Fruit fly (Drosophila melanogaster) whole organism: ENCODE results near the gene CG17650.

ENCODE experiments used
- CG8478 ChIP-seq: fragments of >200 bp; optimal IDR thresholded peaks from 2 replicates; lab custom pipeline; 2018; ENCODE audit warnings: inconsistent platforms
- pan ChIP-seq: fragments of >200 bp; optimal IDR thresholded peaks from 2 replicates; lab custom pipeline; 2017
- usp ChIP-seq: fragments of >200 bp; optimal IDR thresholded peaks from 2 replicates; lab custom pipeline; 2017; ENCODE audit warnings: missing biosample characterization, missing genetic modification characterization, mixed read lengths

dm6 chr2L:1733155-1733813 lies 25.6 kb downstream of the CG17650 start:
- no peak for TF ChIP-seq pan (lab: Kevin White, UChicago)
- TF ChIP-seq CG8478 (lab: Kevin White, UChicago) = no peak
- no peak for TF ChIP-seq usp (GFP tag; lab: Kevin White, UChicago)
